Worm (Caenorhabditis elegans) whole organism, late embryonic: ENCODE measurements around the gene fut-1.
A peak's percentile ranks its signal among the peaks of the same experiment; 100 is the strongest.

ENCODE experiments used
- C38D4.7 ChIP-seq: fragments of 200-800 bp; sonication (Bioruptor generic); optimal IDR thresholded peaks from 2 replicates; lab custom pipeline; 2018; ENCODE audit warnings: mild to moderate bottlenecking, missing genetic modification characterization, moderate library complexity, missing compliant biosample characterization
- T23F11.4 ChIP-seq: fragments of 200-800 bp; sonication (Bioruptor generic); optimal IDR thresholded peaks from 2 replicates; lab custom pipeline; 2018; ENCODE audit warnings: mild to moderate bottlenecking, missing genetic modification characterization, missing compliant biosample characterization
- ahr-1 ChIP-seq: sonication (generic microtip); optimal IDR thresholded peaks from 2 replicates; lab custom pipeline; 2016; ENCODE audit warnings: missing genetic modification characterization, missing compliant biosample characterization
- ama-1 ChIP-seq: fragments of 150-350 bp; optimal IDR thresholded peaks from 2 replicates; lab custom pipeline; 2014
- ceh-2 ChIP-seq: sonication (generic microtip); optimal IDR thresholded peaks from 2 replicates; lab custom pipeline; 2016; ENCODE audit warnings: missing genotype, missing genetic modification characterization, missing compliant biosample characterization
- ceh-22 ChIP-seq: sonication (generic microtip); optimal IDR thresholded peaks from 2 replicates; lab custom pipeline; 2017; ENCODE audit warnings: missing biosample characterization, missing genetic modification characterization
- ceh-24 ChIP-seq: sonication (generic microtip); optimal IDR thresholded peaks from 2 replicates; lab custom pipeline; 2016; ENCODE audit warnings: mild to moderate bottlenecking, missing genetic modification characterization, missing compliant biosample characterization
- ceh-30 ChIP-seq: fragments of 150-350 bp; optimal IDR thresholded peaks from 2 replicates; lab custom pipeline; 2014; ENCODE audit warnings: missing biosample characterization, missing genetic modification characterization
- ceh-31 ChIP-seq: sonication (generic microtip); optimal IDR thresholded peaks from 2 replicates; lab custom pipeline; 2016; ENCODE audit warnings: missing genetic modification characterization, missing compliant biosample characterization
- ceh-34 ChIP-seq: sonication (generic microtip); optimal IDR thresholded peaks from 2 replicates; lab custom pipeline; 2016; ENCODE audit warnings: mild to moderate bottlenecking, missing genetic modification characterization, missing compliant biosample characterization
- ceh-45 ChIP-seq: fragments of 200-800 bp; sonication (Bioruptor generic); IDR thresholded peaks from 2 replicates; pipeline ENCODE4 v1.3.6; 2022; ENCODE audit warnings: missing genetic modification reagents, missing genetic modification characterization, missing compliant biosample characterization
- ceh-6 ChIP-seq: fragments of 200-800 bp; sonication (Bioruptor generic); optimal IDR thresholded peaks from 2 replicates; lab custom pipeline; 2018; ENCODE audit warnings: mild to moderate bottlenecking, missing genetic modification characterization, missing compliant biosample characterization
- ceh-9 ChIP-seq: sonication (generic microtip); optimal IDR thresholded peaks from 2 replicates; lab custom pipeline; 2016; ENCODE audit warnings: mild to moderate bottlenecking, missing genetic modification characterization, inconsistent platforms, missing compliant biosample characterization
- che-1 ChIP-seq: sonication (generic microtip); optimal IDR thresholded peaks from 2 replicates; lab custom pipeline; 2016; ENCODE audit warnings: mild to moderate bottlenecking, missing genetic modification characterization, missing compliant biosample characterization
- dve-1 ChIP-seq: sonication (generic microtip); optimal IDR thresholded peaks from 2 replicates; lab custom pipeline; 2017; ENCODE audit warnings: antibody characterized with exemption, mild to moderate bottlenecking, missing genetic modification characterization, missing compliant biosample characterization
- elt-2 ChIP-seq: sonication (generic microtip); optimal IDR thresholded peaks from 2 replicates; lab custom pipeline; 2016; ENCODE audit warnings: missing genetic modification reagents, missing genetic modification characterization, missing compliant biosample characterization
- elt-4 ChIP-seq: sonication (generic microtip); optimal IDR thresholded peaks from 2 replicates; lab custom pipeline; 2016; ENCODE audit warnings: missing genetic modification characterization, missing compliant biosample characterization
- ets-4 ChIP-seq: sonication (generic microtip); optimal IDR thresholded peaks from 2 replicates; lab custom pipeline; 2016; ENCODE audit warnings: missing genetic modification characterization, missing compliant biosample characterization
- eyg-1 ChIP-seq: sonication (generic microtip); optimal IDR thresholded peaks from 2 replicates; lab custom pipeline; 2016; ENCODE audit warnings: missing genotype, missing genetic modification characterization, missing compliant biosample characterization
- fax-1 ChIP-seq: sonication (generic microtip); optimal IDR thresholded peaks from 2 replicates; lab custom pipeline; 2016; ENCODE audit warnings: missing genotype, missing genetic modification characterization, missing compliant biosample characterization
- fkh-6 ChIP-seq: sonication (generic microtip); optimal IDR thresholded peaks from 2 replicates; lab custom pipeline; 2016; ENCODE audit warnings: missing genetic modification characterization, missing compliant biosample characterization
- gmeb-2 ChIP-seq: sonication (generic microtip); optimal IDR thresholded peaks from 2 replicates; lab custom pipeline; 2016; ENCODE audit warnings: missing genetic modification characterization, inconsistent platforms, missing compliant biosample characterization
- hlh-15 ChIP-seq: sonication (generic microtip); optimal IDR thresholded peaks from 2 replicates; lab custom pipeline; 2016; ENCODE audit warnings: missing genetic modification characterization, missing compliant biosample characterization
- hlh-30 ChIP-seq: sonication (generic microtip); optimal IDR thresholded peaks from 2 replicates; lab custom pipeline; 2017; ENCODE audit warnings: antibody characterized with exemption, missing genetic modification characterization, missing compliant biosample characterization; ENCODE audit not compliant: insufficient read depth
- hlh-6 ChIP-seq: sonication (generic microtip); optimal IDR thresholded peaks from 2 replicates; lab custom pipeline; 2016; ENCODE audit warnings: missing genotype, missing genetic modification characterization, missing compliant biosample characterization
- hlh-8 ChIP-seq: sonication (generic microtip); optimal IDR thresholded peaks from 2 replicates; lab custom pipeline; 2016; ENCODE audit warnings: missing genotype, missing genetic modification characterization, missing compliant biosample characterization
- lim-6 ChIP-seq: sonication (generic microtip); optimal IDR thresholded peaks from 2 replicates; lab custom pipeline; 2016; ENCODE audit warnings: missing genetic modification characterization, missing compliant biosample characterization
- lin-11 ChIP-seq: fragments of 200-800 bp; sonication (Bioruptor generic); optimal IDR thresholded peaks from 2 replicates; lab custom pipeline; 2018; ENCODE audit warnings: mild to moderate bottlenecking, missing genetic modification characterization, missing compliant biosample characterization
- nfya-1 ChIP-seq: sonication (generic microtip); optimal IDR thresholded peaks from 2 replicates; lab custom pipeline; 2017; ENCODE audit warnings: missing genetic modification characterization, mild to moderate bottlenecking, missing compliant biosample characterization, antibody characterized with exemption, moderate library complexity
- nhr-11 ChIP-seq: fragments of 150-350 bp; optimal IDR thresholded peaks from 2 replicates; lab custom pipeline; 2014; ENCODE audit warnings: missing biosample characterization, missing genetic modification characterization
- nhr-232 ChIP-seq: sonication (generic microtip); optimal IDR thresholded peaks from 2 replicates; lab custom pipeline; 2016; ENCODE audit warnings: missing genetic modification characterization, missing compliant biosample characterization
- npax-4 ChIP-seq: sonication (generic microtip); optimal IDR thresholded peaks from 2 replicates; lab custom pipeline; 2016; ENCODE audit warnings: missing genetic modification characterization, missing compliant biosample characterization
- odd-2 ChIP-seq: sonication (generic microtip); optimal IDR thresholded peaks from 2 replicates; lab custom pipeline; 2017; ENCODE audit warnings: antibody characterized with exemption, mild to moderate bottlenecking, missing genetic modification characterization, missing compliant biosample characterization
- pag-3 ChIP-seq: sonication (generic microtip); optimal IDR thresholded peaks from 2 replicates; lab custom pipeline; 2016; ENCODE audit warnings: missing compliant biosample characterization, missing genetic modification characterization, borderline replicate concordance
- pax-1 ChIP-seq: fragments of 150-350 bp; optimal IDR thresholded peaks from 2 replicates; lab custom pipeline; 2014; ENCODE audit warnings: missing biosample characterization, missing genetic modification characterization
- pha-2 ChIP-seq: sonication (generic microtip); optimal IDR thresholded peaks from 2 replicates; lab custom pipeline; 2017; ENCODE audit warnings: mild to moderate bottlenecking, missing genetic modification characterization, missing compliant biosample characterization
- pros-1 ChIP-seq: fragments of 150-350 bp; optimal IDR thresholded peaks from 2 replicates; lab custom pipeline; 2014; ENCODE audit warnings: missing biosample characterization, missing genetic modification reagents, missing genetic modification characterization
- rnt-1 ChIP-seq: sonication (generic microtip); optimal IDR thresholded peaks from 2 replicates; lab custom pipeline; 2016; ENCODE audit warnings: missing genetic modification characterization, missing compliant biosample characterization
- sox-2 ChIP-seq: fragments of 200-800 bp; sonication (Bioruptor generic); IDR thresholded peaks from 2 replicates; pipeline ENCODE4 v1.3.6; 2022; ENCODE audit warnings: missing genetic modification reagents, missing genetic modification characterization, missing compliant biosample characterization
- tbx-2 ChIP-seq: sonication (generic microtip); optimal IDR thresholded peaks from 2 replicates; lab custom pipeline; 2016; ENCODE audit warnings: missing genetic modification characterization, missing compliant biosample characterization
- tbx-7 ChIP-seq: sonication (generic microtip); optimal IDR thresholded peaks from 2 replicates; lab custom pipeline; 2016; ENCODE audit warnings: missing genotype, missing genetic modification characterization, missing compliant biosample characterization
- ttx-3 ChIP-seq: sonication (generic microtip); optimal IDR thresholded peaks from 2 replicates; lab custom pipeline; 2016; ENCODE audit warnings: missing genetic modification reagents, missing genetic modification characterization, missing compliant biosample characterization
- unc-3 ChIP-seq, 2 experiments: fragments of 200-800 bp in 1 of 2; sonication (Bioruptor generic) in 1 of 2; sonication (generic microtip) in 1 of 2; conservative IDR thresholded peaks in 1 of 2; optimal IDR thresholded peaks in 1 of 2; 2 replicates each; pipeline versions ENCODE4 v1.3.6 to Lab custom; 2016 to 2022; ENCODE audit warnings: missing compliant biosample characterization in 2 of 2, missing genetic modification characterization in 2 of 2, missing genetic modification reagents in 1 of 2
- unc-42 ChIP-seq: sonication (generic microtip); optimal IDR thresholded peaks from 2 replicates; lab custom pipeline; 2016; ENCODE audit warnings: missing genotype, missing genetic modification characterization, missing compliant biosample characterization
- zip-5 ChIP-seq: sonication (generic microtip); optimal IDR thresholded peaks from 2 replicates; lab custom pipeline; 2016; ENCODE audit warnings: missing genetic modification characterization, missing compliant biosample characterization
- ztf-16 ChIP-seq: sonication (generic microtip); optimal IDR thresholded peaks from 2 replicates; lab custom pipeline; 2017; ENCODE audit warnings: missing genetic modification characterization, missing compliant biosample characterization

fut-1 gene

ce11 chrII:8750056-8750455, 9.3 kb downstream of the fut-1 start:
- TF ChIP-seq rnt-1 (tag; lab: Kevin White, UChicago) = no peak
- no peak for TF ChIP-seq dve-1 (tag; lab: Kevin White, UChicago)
- TF ChIP-seq tbx-2 = no peak
- no peak for TF ChIP-seq pax-1 (tag; lab: Kevin White, UChicago)
- no peak for TF ChIP-seq C38D4.7 (GFP tag; lab: Kevin White, UChicago)
- no peak for TF ChIP-seq npax-4
- no peak for TF ChIP-seq hlh-30 (tag; lab: Kevin White, UChicago)
- no peak for TF ChIP-seq ets-4 (tag; lab: Kevin White, UChicago)
- TF ChIP-seq tbx-7 = no peak
- no peak for TF ChIP-seq sox-2
- no peak for TF ChIP-seq gmeb-2 (tag; lab: Kevin White, UChicago)
- no peak for TF ChIP-seq pros-1
- no peak for TF ChIP-seq odd-2 (tag; lab: Kevin White, UChicago)
- TF ChIP-seq ztf-16 (tag; lab: Kevin White, UChicago) = no peak
- no peak for TF ChIP-seq hlh-6 (tag; lab: Kevin White, UChicago)
- no peak for TF ChIP-seq che-1
- TF ChIP-seq ceh-34 (tag; lab: Kevin White, UChicago) = no peak
- no peak for TF ChIP-seq hlh-8
- no peak for TF ChIP-seq T23F11.4 (GFP tag; lab: Kevin White, UChicago)

ce11 chrII:8749084-8749483, 10.3 kb downstream of the fut-1 start:
- TF ChIP-seq hlh-15 (tag; lab: Kevin White, UChicago) = no peak
- TF ChIP-seq rnt-1 (tag; lab: Kevin White, UChicago) = peak; percentile 83
- no peak for TF ChIP-seq ceh-30
- TF ChIP-seq fax-1 (tag; lab: Kevin White, UChicago) = no peak
- TF ChIP-seq elt-4 (tag; lab: Kevin White, UChicago) = no peak
- no peak for TF ChIP-seq lim-6 (tag; lab: Kevin White, UChicago)

DNA sequence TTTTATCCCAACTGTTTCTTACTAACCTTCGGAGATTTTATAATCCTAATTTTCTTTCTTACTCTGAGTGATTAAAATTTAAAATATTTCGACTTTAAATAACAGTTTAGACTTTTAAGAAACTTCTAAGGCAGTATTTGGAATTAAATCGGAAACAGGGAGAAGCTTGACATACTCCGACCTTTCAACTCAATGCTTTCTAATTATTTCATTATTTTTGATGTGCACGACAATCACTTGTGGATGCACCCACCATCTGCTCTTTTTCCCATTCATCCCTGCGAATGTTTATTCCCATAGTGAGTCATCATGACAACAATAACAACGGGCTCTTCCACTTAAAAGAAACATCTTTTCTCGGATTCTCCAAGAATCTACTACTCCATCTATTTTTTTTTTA, 10.8 kb downstream of the fut-1 start:
- TF ChIP-seq ceh-22 (tag; lab: Kevin White, UChicago) (no peak), dve-1 (tag; lab: Kevin White, UChicago) (no peak), nhr-11 (tag; lab: Kevin White, UChicago) (no peak), hlh-6 (tag; lab: Kevin White, UChicago) (no peak), ceh-9 (tag; lab: Kevin White, UChicago) (no peak), nfya-1 (tag; lab: Kevin White, UChicago) (no peak), nhr-232 (tag; lab: Kevin White, UChicago) (no peak), ttx-3 (no peak), ceh-31 (no peak), ceh-45 (GFP tag; lab: Robert Waterston, UW) (no peak), unc-42 (tag; lab: Kevin White, UChicago) (no peak)

ce11 chrII:8747939-8748352, 11.4 kb downstream of the fut-1 start:
- TF ChIP-seq odd-2 (tag; lab: Kevin White, UChicago) (no peak), che-1 (no peak), pha-2 (tag; lab: Kevin White, UChicago) (peak; percentile 43), ceh-24 (tag; lab: Kevin White, UChicago) (no peak), ahr-1 (tag; lab: Kevin White, UChicago) (no peak), unc-3 (GFP tag; conservative IDR thresholded peaks at IDR 0.05; lab: Robert Waterston, UW) (no peak), unc-3 (tag; optimal IDR thresholded peaks at IDR 0.05; lab: Kevin White, UChicago) (no peak), ama-1 (no peak), lim-6 (tag; lab: Kevin White, UChicago) (no peak), nfya-1 (tag; lab: Kevin White, UChicago) (peak; percentile 59), hlh-8 (no peak), T23F11.4 (GFP tag; lab: Kevin White, UChicago) (peak; percentile 34), pag-3 (tag; lab: Kevin White, UChicago) (no peak), hlh-6 (tag; lab: Kevin White, UChicago) (no peak), pax-1 (tag; lab: Kevin White, UChicago) (peak; percentile 24), elt-2 (tag; lab: Kevin White, UChicago) (peak; percentile 33), zip-5 (tag; lab: Kevin White, UChicago) (no peak), eyg-1 (tag; lab: Kevin White, UChicago) (no peak), unc-42 (tag; lab: Kevin White, UChicago) (peak; percentile 60), ceh-34 (tag; lab: Kevin White, UChicago) (peak; percentile 68), lin-11 (tag; lab: Kevin White, UChicago) (no peak), tbx-2 (peak; percentile 52), ceh-2 (tag; lab: Kevin White, UChicago) (peak; percentile 56), fkh-6 (tag; lab: Kevin White, UChicago) (no peak), ceh-6 (peak; percentile 27), rnt-1 (tag; lab: Kevin White, UChicago) (peak; percentile 14), hlh-15 (tag; lab: Kevin White, UChicago) (no peak)
